Worm (Caenorhabditis elegans) whole organism, L3 larva: Measurements from ENCODE around the gene Y53G8AR.9.
A peak's percentile ranks its signal among the peaks of the same experiment; 100 is the strongest.

Experiments used
- R02D3.7 ChIP-seq: fragments of 150-350 bp; optimal IDR thresholded peaks from 2 replicates; lab custom pipeline; 2014; ENCODE audit warnings: missing biosample characterization, missing genetic modification characterization
- ZK546.5 ChIP-seq: sonication (generic microtip); optimal IDR thresholded peaks from 2 replicates; lab custom pipeline; 2017; ENCODE audit warnings: missing biosample characterization, missing genetic modification characterization
- aly-2 ChIP-seq: fragments of 150-350 bp; optimal IDR thresholded peaks from 2 replicates; lab custom pipeline; 2014; ENCODE audit warnings: missing biosample characterization, missing genetic modification characterization
- ceh-28 ChIP-seq: fragments of 150-350 bp; optimal IDR thresholded peaks from 2 replicates; lab custom pipeline; 2014; ENCODE audit warnings: missing biosample characterization, missing genetic modification reagents, missing genetic modification characterization
- ceh-9 ChIP-seq: sonication (generic microtip); optimal IDR thresholded peaks from 2 replicates; lab custom pipeline; 2018; ENCODE audit warnings: missing biosample characterization, missing genetic modification characterization
- daf-12 ChIP-seq: fragments of 150-350 bp; optimal IDR thresholded peaks from 2 replicates; lab custom pipeline; 2014; ENCODE audit warnings: missing biosample characterization, missing genetic modification reagents, missing genetic modification characterization
- egl-27 ChIP-seq: sonication (generic microtip); optimal IDR thresholded peaks from 4 replicates; lab custom pipeline; 2017; ENCODE audit warnings: missing biosample characterization, missing genetic modification reagents, missing genetic modification characterization
- egl-5 ChIP-seq: fragments of 150-350 bp; optimal IDR thresholded peaks from 2 replicates; lab custom pipeline; 2017; ENCODE audit warnings: missing biosample characterization, missing genetic modification reagents, missing genetic modification characterization, inconsistent platforms
- elt-1 ChIP-seq: fragments of 150-350 bp; optimal IDR thresholded peaks from 2 replicates; lab custom pipeline; 2014; ENCODE audit warnings: missing biosample characterization, missing genetic modification characterization
- elt-2 ChIP-seq: sonication (generic microtip); optimal IDR thresholded peaks from 2 replicates; lab custom pipeline; 2016; ENCODE audit warnings: missing genetic modification reagents, mild to moderate bottlenecking, missing genetic modification characterization, missing compliant biosample characterization
- elt-3 ChIP-seq, 3 experiments: fragments of 150-350 bp in 1 of 3; sonication (generic microtip) in 2 of 3; optimal IDR thresholded peaks; 2 replicates in 2 of 3; 4 replicates in 1 of 3; lab custom pipeline; 2014 to 2017; ENCODE audit warnings: missing biosample characterization in 3 of 3, missing genetic modification characterization in 3 of 3
- fkh-2 ChIP-seq: fragments of 150-350 bp; optimal IDR thresholded peaks from 2 replicates; lab custom pipeline; 2014; ENCODE audit warnings: missing biosample characterization, missing genetic modification reagents, missing genetic modification characterization
- fos-1 ChIP-seq: fragments of 150-350 bp; optimal IDR thresholded peaks from 2 replicates; lab custom pipeline; 2014; ENCODE audit warnings: missing biosample characterization, missing genetic modification characterization
- hmg-11 ChIP-seq: sonication (generic microtip); optimal IDR thresholded peaks from 2 replicates; lab custom pipeline; 2016; ENCODE audit warnings: missing genetic modification characterization, missing compliant biosample characterization
- lin-15B ChIP-seq: fragments of 150-350 bp; optimal IDR thresholded peaks from 2 replicates; lab custom pipeline; 2014; ENCODE audit warnings: missing biosample characterization, missing genetic modification characterization
- lin-39 ChIP-seq: fragments of 150-350 bp; optimal IDR thresholded peaks from 2 replicates; lab custom pipeline; 2018; ENCODE audit warnings: missing biosample characterization, missing genetic modification reagents, missing genetic modification characterization
- lsy-12 ChIP-seq: sonication (generic microtip); optimal IDR thresholded peaks from 2 replicates; lab custom pipeline; 2016; ENCODE audit warnings: mild to moderate bottlenecking, missing genetic modification characterization, missing compliant biosample characterization
- mdl-1 ChIP-seq: fragments of 150-350 bp; optimal IDR thresholded peaks from 2 replicates; lab custom pipeline; 2014; ENCODE audit warnings: missing biosample characterization, missing genetic modification characterization
- mml-1 ChIP-seq: fragments of 150-350 bp; sonication (generic microtip); optimal IDR thresholded peaks from 3 replicates; lab custom pipeline; 2014; ENCODE audit warnings: missing biosample characterization, missing genetic modification characterization
- nhr-12 ChIP-seq: fragments of 150-350 bp; optimal IDR thresholded peaks from 2 replicates; lab custom pipeline; 2014; ENCODE audit warnings: missing biosample characterization, missing genetic modification characterization
- nhr-23 ChIP-seq: fragments of 150-350 bp; optimal IDR thresholded peaks from 2 replicates; lab custom pipeline; 2014; ENCODE audit warnings: missing biosample characterization, missing genetic modification reagents, missing genetic modification characterization
- nhr-237 ChIP-seq: fragments of 150-350 bp; optimal IDR thresholded peaks from 2 replicates; lab custom pipeline; 2014; ENCODE audit warnings: missing biosample characterization, missing genetic modification characterization
- nhr-25 ChIP-seq: sonication (generic microtip); optimal IDR thresholded peaks from 2 replicates; lab custom pipeline; 2017; ENCODE audit warnings: missing biosample characterization, missing genetic modification characterization
- nhr-43 ChIP-seq: sonication (generic microtip); optimal IDR thresholded peaks from 2 replicates; lab custom pipeline; 2016; ENCODE audit warnings: mild to moderate bottlenecking, missing genetic modification characterization, missing compliant biosample characterization; ENCODE audit not compliant: poor library complexity, severe bottlenecking
- nhr-76 ChIP-seq: fragments of 150-350 bp; sonication (generic microtip); optimal IDR thresholded peaks from 5 replicates; lab custom pipeline; 2014; ENCODE audit warnings: missing biosample characterization, missing genetic modification characterization
- nhr-77 ChIP-seq: fragments of 150-350 bp; optimal IDR thresholded peaks from 2 replicates; lab custom pipeline; 2014; ENCODE audit warnings: missing biosample characterization, missing genetic modification characterization
- pha-4 ChIP-seq: fragments of 150-350 bp; optimal IDR thresholded peaks from 2 replicates; lab custom pipeline; 2014; ENCODE audit warnings: missing biosample characterization, missing genetic modification reagents, missing genetic modification characterization
- sea-2 ChIP-seq: fragments of 150-350 bp; sonication (generic microtip); optimal IDR thresholded peaks from 4 replicates; lab custom pipeline; 2014; ENCODE audit warnings: missing biosample characterization, missing genetic modification reagents, missing genetic modification characterization
- skn-1 ChIP-seq: fragments of 150-350 bp; optimal IDR thresholded peaks from 2 replicates; lab custom pipeline; 2014; ENCODE audit warnings: missing biosample characterization, missing genetic modification characterization
- snpc-4 ChIP-seq: fragments of 150-350 bp; optimal IDR thresholded peaks from 2 replicates; lab custom pipeline; 2014; ENCODE audit warnings: missing biosample characterization, missing genetic modification characterization
- tbx-2 ChIP-seq: sonication (generic microtip); optimal IDR thresholded peaks from 2 replicates; lab custom pipeline; 2016; ENCODE audit warnings: mild to moderate bottlenecking, missing genetic modification characterization, missing compliant biosample characterization
- unc-39 ChIP-seq: sonication (generic microtip); optimal IDR thresholded peaks from 4 replicates; lab custom pipeline; 2017; ENCODE audit warnings: missing biosample characterization, missing genetic modification characterization
- unc-62 ChIP-seq: fragments of 150-350 bp; sonication (generic microtip); optimal IDR thresholded peaks from 4 replicates; lab custom pipeline; 2014; ENCODE audit warnings: missing biosample characterization, missing genetic modification reagents, missing genetic modification characterization
- zag-1 ChIP-seq: fragments of 150-350 bp; optimal IDR thresholded peaks from 2 replicates; lab custom pipeline; 2014; ENCODE audit warnings: missing biosample characterization, missing genetic modification characterization
- ztf-11 ChIP-seq: fragments of 150-350 bp; optimal IDR thresholded peaks from 2 replicates; lab custom pipeline; 2014; ENCODE audit warnings: missing biosample characterization, missing genetic modification characterization

The Y53G8AR.9 gene

DNA sequence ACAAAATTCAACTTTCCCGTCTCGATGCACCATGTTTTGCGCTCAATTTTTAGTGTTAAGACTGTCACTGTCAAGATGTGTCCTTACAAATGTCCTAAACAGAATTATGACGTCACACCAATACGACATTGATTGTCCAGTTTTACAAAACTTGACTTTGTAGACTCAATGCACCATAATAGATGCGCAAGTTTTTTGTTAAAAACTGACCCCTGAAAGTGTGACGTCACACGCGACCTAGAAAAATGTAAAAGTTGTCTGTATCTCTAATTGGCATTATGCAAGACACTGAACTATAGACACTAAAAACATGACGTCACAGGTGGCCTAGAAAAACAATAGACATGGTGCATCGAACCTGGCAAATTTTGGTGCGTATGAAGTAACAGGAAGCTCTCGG lies 30.0 kb upstream of the Y53G8AR.9 start:
- TF ChIP-seq pha-4 (tag; lab: Kevin White, UChicago) (no peak), aly-2 (tag; lab: Kevin White, UChicago) (no peak), ceh-9 (no peak), nhr-25 (tag; lab: Kevin White, UChicago) (no peak), nhr-237 (tag; lab: Kevin White, UChicago) (no peak), daf-12 (tag; lab: Kevin White, UChicago) (no peak), egl-27 (tag; lab: Kevin White, UChicago) (no peak), elt-2 (tag; lab: Kevin White, UChicago) (no peak), elt-3 (tag; optimal IDR thresholded peaks at IDR 0.05; lab: Kevin White, UChicago) (no peak), egl-5 (no peak), sea-2 (no peak), nhr-76 (tag; lab: Kevin White, UChicago) (no peak), snpc-4 (tag; lab: Kevin White, UChicago) (no peak), hmg-11 (tag; lab: Kevin White, UChicago) (no peak), lsy-12 (tag; lab: Kevin White, UChicago) (no peak)

DNA sequence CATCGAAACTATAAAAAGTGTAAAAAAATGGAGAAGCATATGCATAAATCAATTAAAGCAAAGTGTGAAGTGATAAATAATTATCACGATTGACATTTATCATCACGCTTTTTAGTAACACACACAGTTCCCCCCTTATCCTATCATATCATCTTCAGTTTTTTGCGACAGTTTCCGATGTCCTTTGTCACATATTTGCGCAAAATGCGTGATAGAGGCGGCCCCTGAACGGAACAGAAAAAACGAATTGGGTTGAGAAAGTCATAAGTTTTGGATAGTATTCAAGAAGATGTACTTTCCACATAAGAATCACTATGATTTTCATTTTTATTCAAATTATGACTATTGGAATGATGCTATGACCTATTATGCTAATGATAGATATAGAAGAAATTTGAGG lies 28.0 kb upstream of the Y53G8AR.9 start:
- TF ChIP-seq nhr-25 (tag; lab: Kevin White, UChicago): peak; percentile 45
- no peak for TF ChIP-seq zag-1 (tag; lab: Kevin White, UChicago)

ce11 chrIII:3346665-3347064 lies 25.6 kb upstream of the Y53G8AR.9 start:
- TF ChIP-seq nhr-25 (tag; lab: Kevin White, UChicago) (no peak), mml-1 (no peak), ztf-11 (tag; lab: Kevin White, UChicago) (no peak), hmg-11 (tag; lab: Kevin White, UChicago) (no peak), ZK546.5 (no peak), nhr-76 (tag; lab: Kevin White, UChicago) (no peak), nhr-43 (tag; lab: Kevin White, UChicago) (no peak), lin-15B (no peak), nhr-23 (tag; lab: Kevin White, UChicago) (no peak), egl-5 (no peak), mdl-1 (no peak), fkh-2 (no peak), skn-1 (tag; lab: Kevin White, UChicago) (no peak)

DNA sequence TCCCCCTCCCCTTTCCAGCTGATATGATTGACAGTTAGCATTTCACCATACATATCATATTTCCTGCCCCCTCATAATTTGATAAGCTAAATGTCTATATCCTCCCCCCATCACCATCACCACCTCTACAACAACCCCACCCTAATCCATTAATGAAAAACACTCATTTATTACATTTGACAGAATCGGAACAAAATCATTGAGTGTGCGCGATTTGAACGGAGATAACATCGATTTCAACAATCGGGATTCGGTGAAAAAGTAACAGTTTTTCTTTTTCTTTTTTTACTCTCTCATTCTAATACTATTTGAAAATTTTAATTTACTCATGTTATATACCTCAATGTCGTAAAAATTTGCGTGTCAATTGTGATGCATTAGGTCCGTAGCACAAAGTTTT lies 24.8 kb upstream of the Y53G8AR.9 start:
- TF ChIP-seq ZK546.5 (no peak), nhr-23 (tag; lab: Kevin White, UChicago) (peak; percentile 32), lin-39 (tag; lab: Kevin White, UChicago) (no peak), unc-62 (GFP tag; lab: Kevin White, UChicago) (no peak), elt-2 (tag; lab: Kevin White, UChicago) (no peak), fos-1 (tag; lab: Kevin White, UChicago) (no peak), nhr-12 (no peak), fkh-2 (no peak), nhr-76 (tag; lab: Kevin White, UChicago) (no peak), tbx-2 (no peak), elt-1 (peak; percentile 29), unc-39 (tag; lab: Kevin White, UChicago) (no peak), snpc-4 (tag; lab: Kevin White, UChicago) (no peak), nhr-43 (tag; lab: Kevin White, UChicago) (no peak), ceh-9 (no peak), ceh-28 (tag; lab: Kevin White, UChicago) (no peak)

ce11 chrIII:3344573-3344972 lies 23.5 kb upstream of the Y53G8AR.9 start, which contains the start of gene gei-1:
Gene gei-1, plus strand, starts transcription at chrIII:3344873.
- TF ChIP-seq egl-5 (no peak), nhr-77 (tag; lab: Kevin White, UChicago) (no peak), R02D3.7 (no peak), lsy-12 (tag; lab: Kevin White, UChicago) (no peak)
